Worm (Caenorhabditis elegans) whole organism, late embryonic: ENCODE results near the gene Y39A1A.9.

Experiments used
- Y22D7AL.16 ChIP-seq: sonication (generic microtip); optimal IDR thresholded peaks from 2 replicates; lab custom pipeline; 2016; ENCODE audit warnings: missing genetic modification characterization, missing compliant biosample characterization
- hlh-15 ChIP-seq: sonication (generic microtip); optimal IDR thresholded peaks from 2 replicates; lab custom pipeline; 2016; ENCODE audit warnings: missing genetic modification characterization, missing compliant biosample characterization

DNA sequence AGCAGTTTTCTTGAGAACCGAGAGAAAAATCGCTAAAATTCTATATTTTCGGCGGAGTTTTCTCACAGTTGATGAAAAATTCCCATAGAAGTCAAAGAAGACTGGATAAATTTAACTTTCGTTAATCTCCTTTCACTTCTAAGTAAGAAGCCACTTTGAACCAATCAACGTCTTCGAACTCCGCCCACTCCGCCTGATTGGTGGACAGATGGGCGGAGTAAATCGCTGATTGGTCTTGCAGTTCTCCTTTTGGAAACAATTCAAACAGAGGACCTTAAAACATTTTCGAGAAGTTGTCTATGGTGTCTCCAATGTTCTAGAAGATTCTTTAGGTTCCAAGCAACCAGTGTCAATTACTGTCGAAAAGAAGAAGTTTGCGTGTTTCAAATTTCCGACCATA, 25.1 kb upstream of the Y39A1A.9 start:
- TF ChIP-seq Y22D7AL.16 (tag; lab: Kevin White, UChicago) (no peak), hlh-15 (tag; lab: Kevin White, UChicago) (no peak)
